Worm (Caenorhabditis elegans) whole organism, L2 larva: ENCODE data around the gene wrt-3.

Experiments used
- C34F6.9 ChIP-seq: fragments of 150-350 bp; optimal IDR thresholded peaks from 2 replicates; lab custom pipeline; 2014; ENCODE audit warnings: missing biosample characterization, missing genetic modification characterization
- R02D3.7 ChIP-seq: fragments of 150-350 bp; optimal IDR thresholded peaks from 2 replicates; lab custom pipeline; 2014; ENCODE audit warnings: missing biosample characterization, missing genetic modification characterization
- Y55F3AM.14 ChIP-seq: fragments of 200-800 bp; sonication (Bioruptor generic); optimal IDR thresholded peaks from 2 replicates; lab custom pipeline; 2018; ENCODE audit warnings: mild to moderate bottlenecking, missing genetic modification characterization, missing compliant biosample characterization
- ZK546.5 ChIP-seq: sonication (generic microtip); optimal IDR thresholded peaks from 2 replicates; lab custom pipeline; 2017; ENCODE audit warnings: missing biosample characterization, missing genetic modification characterization
- alr-1 ChIP-seq: fragments of 150-350 bp; optimal IDR thresholded peaks from 2 replicates; lab custom pipeline; 2014; ENCODE audit warnings: missing biosample characterization, missing genetic modification characterization
- aly-2 ChIP-seq: fragments of 150-350 bp; optimal IDR thresholded peaks from 2 replicates; lab custom pipeline; 2014; ENCODE audit warnings: missing biosample characterization, missing genetic modification characterization
- ama-1 ChIP-seq: fragments of 150-350 bp; optimal IDR thresholded peaks from 2 replicates; lab custom pipeline; 2018; ENCODE audit warnings: inconsistent platforms
- blmp-1 ChIP-seq: sonication (generic microtip); optimal IDR thresholded peaks from 2 replicates; lab custom pipeline; 2017; ENCODE audit warnings: missing genetic modification characterization, mild to moderate bottlenecking, missing compliant biosample characterization, antibody characterized with exemption, moderate library complexity; ENCODE audit not compliant: insufficient read depth
- ceh-16 ChIP-seq: fragments of 150-350 bp; optimal IDR thresholded peaks from 2 replicates; lab custom pipeline; 2014; ENCODE audit warnings: missing biosample characterization, missing genetic modification characterization
- ceh-82 ChIP-seq: fragments of 150-350 bp; optimal IDR thresholded peaks from 2 replicates; lab custom pipeline; 2014; ENCODE audit warnings: missing biosample characterization, missing genetic modification characterization
- crh-2 ChIP-seq: sonication (generic microtip); optimal IDR thresholded peaks from 2 replicates; lab custom pipeline; 2017; ENCODE audit warnings: missing biosample characterization, missing genetic modification characterization
- dmd-4 ChIP-seq: sonication (generic microtip); optimal IDR thresholded peaks from 2 replicates; lab custom pipeline; 2017; ENCODE audit warnings: missing biosample characterization, missing genetic modification characterization
- egl-27 ChIP-seq: sonication (generic microtip); optimal IDR thresholded peaks from 3 replicates; lab custom pipeline; 2017; ENCODE audit warnings: missing biosample characterization, missing genetic modification reagents, missing genetic modification characterization
- elt-1 ChIP-seq: fragments of 150-350 bp; optimal IDR thresholded peaks from 2 replicates; lab custom pipeline; 2014; ENCODE audit warnings: missing biosample characterization, missing genetic modification characterization
- elt-3 ChIP-seq: sonication (generic microtip); optimal IDR thresholded peaks from 2 replicates; lab custom pipeline; 2017; ENCODE audit warnings: missing biosample characterization, missing genetic modification characterization
- fos-1 ChIP-seq: fragments of 150-350 bp; optimal IDR thresholded peaks from 2 replicates; lab custom pipeline; 2014; ENCODE audit warnings: missing biosample characterization, missing genetic modification characterization
- gmeb-1 ChIP-seq: fragments of 150-350 bp; optimal IDR thresholded peaks from 2 replicates; lab custom pipeline; 2014; ENCODE audit warnings: missing biosample characterization, missing genetic modification characterization
- lin-11 ChIP-seq: fragments of 150-350 bp; sonication (generic microtip); optimal IDR thresholded peaks from 2 replicates; lab custom pipeline; 2014; ENCODE audit warnings: missing biosample characterization, missing genetic modification characterization, inconsistent platforms, mixed read lengths
- lin-13 ChIP-seq: fragments of 150-350 bp; optimal IDR thresholded peaks from 2 replicates; lab custom pipeline; 2014; ENCODE audit warnings: missing biosample characterization, missing genetic modification reagents, missing genetic modification characterization
- lin-39 ChIP-seq: fragments of 150-350 bp; optimal IDR thresholded peaks from 2 replicates; lab custom pipeline; 2014; ENCODE audit warnings: missing biosample characterization, missing genetic modification reagents, missing genetic modification characterization
- lsy-2 ChIP-seq, 2 experiments: fragments of 150-350 bp in 1 of 2; sonication (generic microtip) in 1 of 2; optimal IDR thresholded peaks; 2 replicates each; lab custom pipeline; 2014 to 2017; ENCODE audit warnings: missing biosample characterization in 2 of 2, missing genetic modification characterization in 2 of 2
- mab-5 ChIP-seq: fragments of 150-350 bp; optimal IDR thresholded peaks from 2 replicates; lab custom pipeline; 2014; ENCODE audit warnings: missing biosample characterization, missing genetic modification characterization
- mbf-1 ChIP-seq: sonication (generic microtip); optimal IDR thresholded peaks from 2 replicates; lab custom pipeline; 2017; ENCODE audit warnings: missing biosample characterization, missing genetic modification characterization
- mdl-1 ChIP-seq, 2 experiments: fragments of 150-350 bp in 1 of 2; sonication (generic microtip) in 1 of 2; optimal IDR thresholded peaks; 2 replicates each; lab custom pipeline; 2017; ENCODE audit warnings: missing biosample characterization in 2 of 2, missing genetic modification characterization in 2 of 2
- nhr-10 ChIP-seq: sonication (generic microtip); optimal IDR thresholded peaks from 2 replicates; lab custom pipeline; 2017; ENCODE audit warnings: missing biosample characterization, missing genetic modification characterization
- nhr-11 ChIP-seq: fragments of 150-350 bp; optimal IDR thresholded peaks from 2 replicates; lab custom pipeline; 2014; ENCODE audit warnings: missing biosample characterization, missing genetic modification characterization
- nhr-12 ChIP-seq: fragments of 150-350 bp; optimal IDR thresholded peaks from 2 replicates; lab custom pipeline; 2014; ENCODE audit warnings: missing biosample characterization, missing genetic modification characterization
- nhr-129 ChIP-seq: fragments of 150-350 bp; optimal IDR thresholded peaks from 2 replicates; lab custom pipeline; 2014; ENCODE audit warnings: missing biosample characterization, missing genetic modification characterization
- nhr-21 ChIP-seq: fragments of 150-350 bp; optimal IDR thresholded peaks from 2 replicates; lab custom pipeline; 2014; ENCODE audit warnings: missing biosample characterization, missing genetic modification characterization
- nhr-23 ChIP-seq: fragments of 150-350 bp; optimal IDR thresholded peaks from 2 replicates; lab custom pipeline; 2014; ENCODE audit warnings: missing biosample characterization, missing genetic modification reagents, missing genetic modification characterization
- nhr-237 ChIP-seq: fragments of 150-350 bp; optimal IDR thresholded peaks from 2 replicates; lab custom pipeline; 2014; ENCODE audit warnings: missing biosample characterization, missing genetic modification characterization
- nhr-25 ChIP-seq: fragments of 150-350 bp; sonication (generic microtip); optimal IDR thresholded peaks from 3 replicates; lab custom pipeline; 2014; ENCODE audit warnings: missing biosample characterization, missing genetic modification characterization
- nhr-6 ChIP-seq: fragments of 150-350 bp; optimal IDR thresholded peaks from 2 replicates; lab custom pipeline; 2014; ENCODE audit warnings: missing biosample characterization, missing genetic modification characterization
- nhr-77 ChIP-seq: fragments of 150-350 bp; optimal IDR thresholded peaks from 2 replicates; lab custom pipeline; 2014; ENCODE audit warnings: missing biosample characterization, missing genetic modification characterization
- peb-1 ChIP-seq: fragments of 150-350 bp; optimal IDR thresholded peaks from 2 replicates; lab custom pipeline; 2014; ENCODE audit warnings: missing biosample characterization, missing genetic modification characterization
- sem-4 ChIP-seq: fragments of 150-350 bp; optimal IDR thresholded peaks from 2 replicates; lab custom pipeline; 2014; ENCODE audit warnings: missing biosample characterization, missing genetic modification reagents, missing genetic modification characterization
- skn-1 ChIP-seq: sonication (generic microtip); optimal IDR thresholded peaks from 2 replicates; lab custom pipeline; 2017; ENCODE audit warnings: missing biosample characterization, missing genetic modification characterization
- sma-3 ChIP-seq: sonication (generic microtip); optimal IDR thresholded peaks from 2 replicates; lab custom pipeline; 2016; ENCODE audit warnings: missing genetic modification reagents, missing genetic modification characterization, missing compliant biosample characterization
- sma-9 ChIP-seq, 2 experiments: fragments of 150-350 bp in 1 of 2; sonication (generic microtip) in 1 of 2; optimal IDR thresholded peaks; 2 replicates each; lab custom pipeline; 2014 to 2016; ENCODE audit warnings: missing genetic modification characterization in 2 of 2, mild to moderate bottlenecking in 1 of 2, missing biosample characterization in 1 of 2, missing compliant biosample characterization in 1 of 2, missing genetic modification reagents in 1 of 2, moderate library complexity in 1 of 2
- snpc-4 ChIP-seq: fragments of 150-350 bp; optimal IDR thresholded peaks from 2 replicates; lab custom pipeline; 2014; ENCODE audit warnings: missing biosample characterization, missing genetic modification characterization
- unc-39 ChIP-seq: fragments of 150-350 bp; optimal IDR thresholded peaks from 2 replicates; lab custom pipeline; 2014; ENCODE audit warnings: missing biosample characterization, missing genetic modification characterization
- unc-62 ChIP-seq: fragments of 150-350 bp; optimal IDR thresholded peaks from 2 replicates; lab custom pipeline; 2014; ENCODE audit warnings: missing biosample characterization, missing genetic modification reagents, missing genetic modification characterization
- zag-1 ChIP-seq: fragments of 150-350 bp; optimal IDR thresholded peaks from 2 replicates; lab custom pipeline; 2014; ENCODE audit warnings: missing biosample characterization, missing genetic modification characterization
- ztf-4 ChIP-seq: fragments of 150-350 bp; optimal IDR thresholded peaks from 2 replicates; lab custom pipeline; 2014; ENCODE audit warnings: missing biosample characterization, missing genetic modification characterization

The wrt-3 gene

ce11 chrIV:9477135-9477928 lies at the start of gene wrt-3:
TSS of gene wrt-3 (minus strand) at chrIV:9477456.
- no peak for TF ChIP-seq skn-1 (tag; lab: Kevin White, UChicago)
- peak; percentile 41 for TF ChIP-seq nhr-25 (tag; lab: Kevin White, UChicago)
- peak; percentile 37 for TF ChIP-seq C34F6.9
- peak; percentile 58 for TF ChIP-seq fos-1 (tag; lab: Kevin White, UChicago)
- TF ChIP-seq lin-39 (tag; lab: Kevin White, UChicago), result no peak
- no peak for TF ChIP-seq ama-1 (lab: Kevin White, UChicago)
- peak; percentile 22 for TF ChIP-seq ceh-16 (tag; lab: Kevin White, UChicago)
- TF ChIP-seq snpc-4 (tag; lab: Kevin White, UChicago), result no peak
- no peak for TF ChIP-seq ztf-4 (tag; lab: Kevin White, UChicago)
- TF ChIP-seq nhr-21 (tag; lab: Kevin White, UChicago), result peak; percentile 65
- TF ChIP-seq zag-1 (tag; lab: Kevin White, UChicago), result no peak
- TF ChIP-seq mab-5 (tag; lab: Kevin White, UChicago), result peak; percentile 13
- TF ChIP-seq sma-3 (GFP tag; lab: Kevin White, UChicago), result peak; percentile 44
- peak; percentile 78 for TF ChIP-seq Y55F3AM.14
- TF ChIP-seq nhr-23 (tag; lab: Kevin White, UChicago), result no peak
- TF ChIP-seq lsy-2 (tag; optimal IDR thresholded peaks at IDR 0.05; lab: Kevin White, UChicago), result no peak
- TF ChIP-seq unc-39 (tag; lab: Kevin White, UChicago), result no peak
- TF ChIP-seq egl-27 (tag; lab: Kevin White, UChicago), result no peak
- peak; percentile 86 for TF ChIP-seq sma-9 (GFP tag; optimal IDR thresholded peaks at IDR 0.05; lab: Kevin White, UChicago)
- TF ChIP-seq sma-9 (tag; optimal IDR thresholded peaks at IDR 0.05; lab: Kevin White, UChicago), result no peak
- TF ChIP-seq sem-4 (tag; lab: Kevin White, UChicago), result no peak
- peak; percentile 44 for TF ChIP-seq blmp-1
- peak; percentile 51 for TF ChIP-seq nhr-129
- no peak for TF ChIP-seq aly-2 (tag; lab: Kevin White, UChicago)
- peak; percentile 3 for TF ChIP-seq crh-2 (tag; lab: Kevin White, UChicago)
- no peak for TF ChIP-seq nhr-237
- TF ChIP-seq nhr-11 (tag; lab: Kevin White, UChicago), result peak; percentile 15

- TF ChIP-seq fos-1 (tag; lab: Kevin White, UChicago) (peak; percentile 5), nhr-12 (tag; lab: Kevin White, UChicago) (no peak)
Observed at ce11 chrIV:9527002-9527401, 49.7 kb upstream of the wrt-3 start.

- no peak for TF ChIP-seq R02D3.7 (tag; lab: Kevin White, UChicago)
- TF ChIP-seq nhr-6, result peak; percentile 12
- no peak for TF ChIP-seq peb-1 (tag; lab: Kevin White, UChicago)
- no peak for TF ChIP-seq dmd-4 (tag; lab: Kevin White, UChicago)
- TF ChIP-seq mab-5 (tag; lab: Kevin White, UChicago), result no peak
- no peak for TF ChIP-seq sem-4 (tag; lab: Kevin White, UChicago)
- no peak for TF ChIP-seq C34F6.9
- TF ChIP-seq lin-11 (tag; lab: Kevin White, UChicago), result no peak
- no peak for TF ChIP-seq ZK546.5
- peak; percentile 57 for TF ChIP-seq gmeb-1
- TF ChIP-seq ceh-16 (tag; lab: Kevin White, UChicago), result no peak
- TF ChIP-seq lin-39 (tag; lab: Kevin White, UChicago), result no peak
- TF ChIP-seq alr-1 (tag; lab: Kevin White, UChicago), result no peak
- TF ChIP-seq lin-13 (GFP tag; lab: Kevin White, UChicago), result peak; percentile 28
- TF ChIP-seq unc-39 (tag; lab: Kevin White, UChicago), result no peak
- TF ChIP-seq elt-1, result no peak
- peak; percentile 30 for TF ChIP-seq nhr-129
- no peak for TF ChIP-seq zag-1 (tag; lab: Kevin White, UChicago)
- TF ChIP-seq nhr-77 (tag; lab: Kevin White, UChicago), result no peak
- TF ChIP-seq nhr-11 (tag; lab: Kevin White, UChicago), result no peak
- no peak for TF ChIP-seq nhr-12 (tag; lab: Kevin White, UChicago)
- peak; percentile 34 for TF ChIP-seq nhr-25 (tag; lab: Kevin White, UChicago)
- no peak for TF ChIP-seq snpc-4 (tag; lab: Kevin White, UChicago)
- no peak for TF ChIP-seq nhr-21 (tag; lab: Kevin White, UChicago)
- no peak for TF ChIP-seq mdl-1 (tag; optimal IDR thresholded peaks at IDR 0.05; lab: Kevin White, UChicago)
- peak; percentile 69 for TF ChIP-seq sma-9 (GFP tag; optimal IDR thresholded peaks at IDR 0.05; lab: Kevin White, UChicago)
- TF ChIP-seq sma-9 (tag; optimal IDR thresholded peaks at IDR 0.05; lab: Kevin White, UChicago), result no peak
- TF ChIP-seq fos-1 (tag; lab: Kevin White, UChicago), result peak; percentile 80
- no peak for TF ChIP-seq nhr-237
- no peak for TF ChIP-seq elt-3
- TF ChIP-seq nhr-10 (tag; lab: Kevin White, UChicago), result no peak
- TF ChIP-seq ama-1 (lab: Kevin White, UChicago), result no peak
- TF ChIP-seq aly-2 (tag; lab: Kevin White, UChicago), result no peak
- peak; percentile 64 for TF ChIP-seq crh-2 (tag; lab: Kevin White, UChicago)
- no peak for TF ChIP-seq mbf-1 (tag; lab: Kevin White, UChicago)
- peak; percentile 82 for TF ChIP-seq blmp-1
- no peak for TF ChIP-seq unc-62 (GFP tag; lab: Kevin White, UChicago)
- no peak for TF ChIP-seq ceh-82 (tag; lab: Kevin White, UChicago)
Observed at ce11 chrIV:9525682-9526416, 48.6 kb upstream of the wrt-3 start, which contains the start of gene elo-1. TSS of gene elo-1 (plus strand) at chrIV:9526366.
